Fruit fly (Drosophila melanogaster): ENCODE measurements around the gene Aps.

dm6 chr3L:10878842-10879241, 20.1 kb downstream of the Aps start, which contains the start of the genes CG6418 and Blos4:
- TF ChIP-seq fkh (GFP tag; optimal IDR thresholded peaks at IDR 0.05) (no peak), Lpt (GFP tag; optimal IDR thresholded peaks at IDR 0.05) (no peak), CG11294 (GFP tag; IDR thresholded peaks at IDR 0.05) (no peak), Eip93F (GFP tag; optimal IDR thresholded peaks at IDR 0.05) (no peak)

All from whole organism, prepupa.